Fruit fly (Drosophila melanogaster): ENCODE data around the gene NT1.
A peak's percentile ranks its signal among the peaks of the same experiment; 100 is the strongest.

NT1 gene

dm6 chr3L:4521809-4522208 lies 13.6 kb upstream of the NT1 start:
- TF ChIP-seq usp (GFP tag; optimal IDR thresholded peaks at IDR 0.05) (no peak), psq (optimal IDR thresholded peaks at IDR 0.05) (no peak), pan (optimal IDR thresholded peaks at IDR 0.05) (no peak), CG8478 (optimal IDR thresholded peaks at IDR 0.05) (no peak), EcR (GFP tag; optimal IDR thresholded peaks at IDR 0.05) (no peak), Dll (optimal IDR thresholded peaks at IDR 0.05) (no peak)

DNA sequence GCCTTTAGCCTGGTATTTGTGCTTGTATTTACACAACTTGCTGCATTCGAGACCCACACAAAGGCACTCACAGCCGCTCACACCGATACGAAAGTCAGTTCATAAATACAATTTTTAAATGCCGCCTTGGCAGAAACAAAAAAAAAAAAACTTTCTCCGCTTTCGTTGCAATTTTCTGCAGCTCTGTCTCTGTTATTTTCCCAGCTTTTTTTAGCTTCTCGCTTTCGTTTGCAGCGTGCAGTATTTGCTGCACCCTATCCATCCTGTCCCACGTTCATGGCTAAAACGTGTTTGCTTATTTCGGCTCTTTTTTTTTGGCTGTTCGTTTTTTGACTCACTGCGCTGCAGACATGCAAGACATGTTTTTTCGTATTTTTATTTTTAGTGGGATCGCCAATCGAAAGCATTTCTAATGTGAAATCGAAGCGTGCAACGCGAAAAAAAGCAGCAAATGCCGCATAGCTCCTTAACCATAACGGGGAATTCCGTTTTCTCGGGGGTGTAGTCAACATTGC lies 11.2 kb upstream of the NT1 start:
- TF ChIP-seq usp (GFP tag; optimal IDR thresholded peaks at IDR 0.05) (no peak), pan (optimal IDR thresholded peaks at IDR 0.05) (no peak), psq (optimal IDR thresholded peaks at IDR 0.05) (no peak), Dll (optimal IDR thresholded peaks at IDR 0.05) (no peak), CG8478 (optimal IDR thresholded peaks at IDR 0.05) (no peak), EcR (GFP tag; optimal IDR thresholded peaks at IDR 0.05) (no peak)

DNA sequence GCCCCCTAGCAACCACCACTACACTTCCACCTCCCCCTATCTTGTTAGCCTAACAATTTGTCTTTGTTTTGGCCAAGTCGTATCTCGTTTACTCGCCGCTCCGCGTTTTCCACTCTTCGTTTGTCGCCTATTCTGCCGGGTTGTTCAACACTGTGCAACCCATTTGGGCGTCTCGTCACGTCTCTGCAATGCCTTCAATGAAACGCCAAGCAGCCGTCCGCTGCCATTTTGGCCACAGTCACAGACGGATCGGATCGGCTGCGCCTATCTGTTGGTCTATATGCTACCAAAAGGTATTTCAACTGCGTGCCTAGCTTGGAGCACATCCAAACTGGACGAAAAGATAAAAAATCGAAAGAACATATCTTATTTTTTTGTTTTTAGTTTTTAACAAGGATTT lies 8.1 kb upstream of the NT1 start:
- no peak for TF ChIP-seq usp (GFP tag; optimal IDR thresholded peaks at IDR 0.05)
- no peak for TF ChIP-seq Dll (optimal IDR thresholded peaks at IDR 0.05)
- TF ChIP-seq pan (optimal IDR thresholded peaks at IDR 0.05), result no peak
- TF ChIP-seq CG8478 (optimal IDR thresholded peaks at IDR 0.05), result no peak
- no peak for TF ChIP-seq psq (optimal IDR thresholded peaks at IDR 0.05)
- no peak for TF ChIP-seq EcR (GFP tag; optimal IDR thresholded peaks at IDR 0.05)

DNA sequence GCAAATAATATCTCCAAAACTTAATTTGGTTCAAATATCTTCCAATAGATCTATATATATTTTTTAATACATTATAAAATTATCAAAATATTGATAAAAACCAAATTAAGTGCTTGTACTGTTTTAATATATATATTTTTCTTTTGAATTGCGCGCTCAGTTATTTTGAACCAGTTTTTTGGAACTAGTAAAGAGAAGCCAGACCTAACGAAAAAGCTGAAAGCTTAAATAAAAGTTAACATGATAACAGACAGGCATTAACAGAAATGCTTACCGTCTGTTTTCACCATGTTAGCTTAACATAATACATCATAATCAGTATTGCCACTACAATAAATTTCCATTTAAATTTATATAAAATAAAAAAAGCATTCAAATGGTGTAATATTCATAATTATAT lies 2.1 kb upstream of the NT1 start:
- TF ChIP-seq Dll (optimal IDR thresholded peaks at IDR 0.05), result no peak
- TF ChIP-seq psq (optimal IDR thresholded peaks at IDR 0.05), result no peak
- no peak for TF ChIP-seq pan (optimal IDR thresholded peaks at IDR 0.05)
- TF ChIP-seq usp (GFP tag; optimal IDR thresholded peaks at IDR 0.05), result no peak
- no peak for TF ChIP-seq EcR (GFP tag; optimal IDR thresholded peaks at IDR 0.05)
- no peak for TF ChIP-seq CG8478 (optimal IDR thresholded peaks at IDR 0.05)

DNA sequence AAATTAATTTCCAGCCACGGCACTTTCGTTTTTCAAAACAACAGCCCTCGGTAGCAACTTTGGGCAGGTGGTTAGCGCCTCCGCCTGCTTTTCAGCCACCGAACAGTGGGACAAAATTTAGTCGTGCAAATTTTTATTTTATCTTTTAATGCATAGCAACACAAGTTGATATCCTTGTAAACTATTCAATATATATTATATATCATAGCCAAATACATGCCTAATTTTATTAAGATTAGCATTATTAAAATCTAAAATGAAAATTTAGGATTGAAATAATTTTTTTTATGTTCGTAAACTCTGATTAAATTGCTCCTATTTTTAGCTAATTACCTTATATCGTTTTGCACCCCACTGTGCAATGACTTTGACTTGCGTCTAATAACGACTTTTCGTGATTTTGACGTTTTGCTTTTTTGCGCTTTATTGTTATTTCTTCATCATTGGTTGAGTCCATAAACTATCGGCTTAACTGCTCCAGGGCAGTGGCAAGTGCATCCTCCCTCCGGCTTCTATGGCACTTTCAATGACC lies 759 bp upstream of the NT1 start:
- no peak for TF ChIP-seq pan (optimal IDR thresholded peaks at IDR 0.05)
- no peak for TF ChIP-seq EcR (GFP tag; optimal IDR thresholded peaks at IDR 0.05)
- no peak for TF ChIP-seq Dll (optimal IDR thresholded peaks at IDR 0.05)
- TF ChIP-seq psq (optimal IDR thresholded peaks at IDR 0.05), result no peak
- TF ChIP-seq usp (GFP tag; optimal IDR thresholded peaks at IDR 0.05), result no peak
- no peak for TF ChIP-seq CG8478 (optimal IDR thresholded peaks at IDR 0.05)

DNA sequence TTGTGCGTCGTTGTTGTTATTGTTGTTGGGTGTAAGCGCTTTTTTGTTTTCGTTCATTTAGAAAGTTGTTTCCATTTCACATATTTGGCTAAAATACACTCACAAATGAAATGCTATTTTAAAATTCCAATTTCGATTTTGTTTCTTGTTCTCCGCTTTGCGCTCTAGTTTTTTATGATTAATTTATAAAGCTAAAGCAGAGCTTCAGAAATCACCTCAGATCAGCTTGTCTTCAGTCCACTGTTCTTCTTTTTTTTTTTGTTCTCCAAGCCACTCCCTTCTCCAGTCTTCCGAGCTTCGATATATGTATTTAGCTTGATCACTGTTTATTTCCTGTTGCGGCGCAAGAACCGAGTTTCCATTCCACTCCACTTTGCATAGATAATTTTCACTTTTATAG lies 387 bp downstream of the NT1 start:
- TF ChIP-seq CG8478 (optimal IDR thresholded peaks at IDR 0.05) (no peak), psq (optimal IDR thresholded peaks at IDR 0.05) (no peak), Dll (optimal IDR thresholded peaks at IDR 0.05) (no peak), pan (optimal IDR thresholded peaks at IDR 0.05) (no peak), usp (GFP tag; optimal IDR thresholded peaks at IDR 0.05) (no peak), EcR (GFP tag; optimal IDR thresholded peaks at IDR 0.05) (no peak)

DNA sequence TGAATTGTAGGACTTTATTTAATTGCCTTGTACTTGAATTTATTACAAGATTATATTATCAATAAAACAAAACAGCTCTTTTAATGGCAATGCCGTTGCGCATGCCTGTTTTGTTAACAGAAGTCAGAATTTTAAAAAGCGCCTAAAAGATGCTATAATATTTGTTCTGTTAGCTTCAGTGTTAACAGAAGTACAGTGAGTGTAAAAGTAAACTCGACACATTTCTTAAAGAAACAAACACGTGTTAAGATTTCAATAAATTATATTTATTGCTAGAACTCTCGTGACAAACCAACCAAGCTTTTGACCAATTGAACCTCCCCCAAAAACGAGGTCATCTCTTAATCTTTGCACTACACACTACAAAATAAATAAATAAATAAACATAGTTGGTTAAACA lies 6.8 kb downstream of the NT1 start:
- no peak for TF ChIP-seq Dll (optimal IDR thresholded peaks at IDR 0.05)
- no peak for TF ChIP-seq pan (optimal IDR thresholded peaks at IDR 0.05)
- TF ChIP-seq usp (GFP tag; optimal IDR thresholded peaks at IDR 0.05), result no peak
- TF ChIP-seq psq (optimal IDR thresholded peaks at IDR 0.05), result no peak

DNA sequence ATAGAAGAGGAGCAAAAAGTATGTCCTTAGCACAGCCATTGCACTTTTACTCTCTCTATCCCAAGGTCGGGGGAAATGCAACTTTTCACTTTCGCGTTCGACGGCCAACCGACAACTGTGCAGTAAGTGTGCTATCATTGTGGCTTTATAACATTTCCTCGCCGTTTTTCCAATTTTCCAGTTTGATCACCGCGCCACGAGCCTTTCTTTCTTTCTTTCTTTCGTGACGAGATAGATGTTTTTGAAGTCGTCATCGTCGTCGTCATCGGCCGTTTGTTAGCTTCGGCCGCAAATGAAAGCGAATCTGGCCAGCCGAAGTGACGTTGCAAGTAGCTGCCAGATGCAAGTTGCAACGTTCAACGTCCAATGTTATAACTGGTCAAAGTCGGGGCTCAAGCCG lies 7.8 kb downstream of the NT1 start, which contains the start of gene CG13720:
CG13720 (minus strand) TSS at position 101 of the 400 bp plus-strand sequence.
- TF ChIP-seq usp (GFP tag; optimal IDR thresholded peaks at IDR 0.05) (no peak), psq (optimal IDR thresholded peaks at IDR 0.05) (no peak), pan (optimal IDR thresholded peaks at IDR 0.05) (no peak), CG8478 (optimal IDR thresholded peaks at IDR 0.05) (no peak), EcR (GFP tag; optimal IDR thresholded peaks at IDR 0.05) (no peak), Dll (optimal IDR thresholded peaks at IDR 0.05) (no peak)

DNA sequence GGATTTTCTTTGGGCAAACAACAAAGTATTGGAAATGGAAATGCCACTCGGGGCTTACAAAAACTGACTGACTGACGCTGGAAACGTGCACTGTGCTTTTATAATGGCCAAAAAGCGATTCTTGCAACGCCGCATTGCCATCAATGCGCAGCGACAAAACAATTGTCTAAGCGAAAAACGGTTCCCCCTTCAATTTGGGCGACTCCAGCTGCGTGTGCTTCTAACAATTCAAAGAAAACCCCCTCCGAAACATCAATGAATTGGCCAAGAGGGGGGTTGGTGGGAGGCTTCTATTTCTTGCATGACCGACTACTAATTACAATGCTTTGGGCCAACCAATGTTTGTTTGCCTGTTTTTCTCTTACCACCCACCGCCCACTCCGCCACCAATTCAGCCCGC lies 10.6 kb downstream of the NT1 start, which contains the start of gene CG13721:
CG13721 (minus strand) TSS at position 101 of the 400 bp plus-strand sequence.
- TF ChIP-seq CG8478 (optimal IDR thresholded peaks at IDR 0.05) (no peak), EcR (GFP tag; optimal IDR thresholded peaks at IDR 0.05) (no peak), Dll (optimal IDR thresholded peaks at IDR 0.05) (no peak), usp (GFP tag; optimal IDR thresholded peaks at IDR 0.05) (no peak), pan (optimal IDR thresholded peaks at IDR 0.05) (no peak), psq (optimal IDR thresholded peaks at IDR 0.05) (no peak)

DNA sequence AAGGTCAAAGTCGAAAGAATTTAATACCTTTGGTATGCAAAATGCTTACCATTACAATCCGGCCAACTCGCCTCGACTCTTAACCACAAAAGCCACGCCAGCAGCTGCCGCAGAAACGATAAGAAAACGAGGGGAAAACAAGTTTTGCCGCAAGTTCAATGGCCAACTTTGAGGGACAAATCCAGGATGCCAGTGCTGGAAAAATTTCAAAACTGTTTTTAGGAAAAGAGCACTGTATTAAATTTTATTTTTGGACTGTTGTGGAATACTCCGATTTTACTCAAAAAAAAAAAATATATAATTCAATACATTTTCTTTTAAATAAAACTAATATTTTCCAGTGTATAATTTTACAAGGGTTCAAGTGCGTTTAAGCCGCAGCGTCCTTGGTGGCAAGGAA lies 13.6 kb downstream of the NT1 start:
- peak in 1 of 2 experiments; percentile 66 for TF ChIP-seq EcR (GFP tag; optimal IDR thresholded peaks at IDR 0.05)
- TF ChIP-seq psq (optimal IDR thresholded peaks at IDR 0.05), result no peak

DNA sequence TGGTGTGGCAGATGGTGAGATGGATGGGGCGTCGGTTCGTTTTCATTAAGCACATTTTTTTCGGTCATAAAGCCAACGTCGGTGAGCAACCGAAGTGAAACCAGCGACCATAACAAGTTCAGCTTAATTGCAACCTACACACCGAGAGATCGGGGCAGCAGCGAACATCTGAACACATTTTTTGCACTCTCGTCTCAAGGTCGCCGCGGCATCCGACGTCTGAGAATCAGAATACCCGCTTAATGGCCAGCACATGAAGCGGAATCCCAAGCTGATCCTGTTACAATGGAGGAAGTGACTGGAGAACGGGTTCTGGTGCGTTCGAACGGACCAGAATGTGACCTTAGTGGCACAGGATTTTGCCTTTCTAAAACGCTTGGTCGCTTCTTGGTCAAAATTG lies 14.6 kb downstream of the NT1 start:
- TF ChIP-seq pan (optimal IDR thresholded peaks at IDR 0.05) (no peak), usp (GFP tag; optimal IDR thresholded peaks at IDR 0.05) (no peak), CG8478 (optimal IDR thresholded peaks at IDR 0.05) (no peak), Dll (optimal IDR thresholded peaks at IDR 0.05) (no peak), EcR (GFP tag; optimal IDR thresholded peaks at IDR 0.05) (no peak), psq (optimal IDR thresholded peaks at IDR 0.05) (no peak)

- no peak for TF ChIP-seq usp (GFP tag; optimal IDR thresholded peaks at IDR 0.05)
- TF ChIP-seq CG8478 (optimal IDR thresholded peaks at IDR 0.05), result no peak
- TF ChIP-seq EcR (GFP tag; optimal IDR thresholded peaks at IDR 0.05), result no peak
- no peak for TF ChIP-seq pan (optimal IDR thresholded peaks at IDR 0.05)
- no peak for TF ChIP-seq psq (optimal IDR thresholded peaks at IDR 0.05)
- TF ChIP-seq Dll (optimal IDR thresholded peaks at IDR 0.05), result no peak
Observed at dm6 chr3L:4490702-4491243, 17.5 kb downstream of the NT1 start, which contains the start of gene CG13722. Gene CG13722, minus strand, starts transcription at chr3L:4490963.

DNA sequence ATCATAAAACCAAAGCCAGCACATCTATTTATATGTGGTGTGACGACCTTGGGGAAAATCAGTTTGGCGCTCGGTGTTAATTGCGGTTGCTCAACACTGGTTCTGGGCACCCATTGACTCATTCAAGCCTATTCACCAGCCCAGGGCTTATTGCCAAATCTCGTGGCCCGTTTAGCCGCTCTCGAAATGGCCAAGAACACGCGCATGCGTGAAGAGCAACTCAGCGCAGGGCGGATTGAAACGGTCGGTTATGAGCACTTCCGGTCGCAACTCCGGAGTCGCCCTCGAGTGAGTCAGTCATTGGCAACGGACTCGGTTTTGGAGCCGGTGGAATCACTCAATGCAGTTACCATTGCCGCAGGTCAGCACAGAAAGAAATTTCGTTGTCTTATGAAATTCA lies 18.7 kb downstream of the NT1 start:
- TF ChIP-seq pan (optimal IDR thresholded peaks at IDR 0.05) (no peak), CG8478 (optimal IDR thresholded peaks at IDR 0.05) (no peak), EcR (GFP tag; optimal IDR thresholded peaks at IDR 0.05) (no peak), Dll (optimal IDR thresholded peaks at IDR 0.05) (no peak), usp (GFP tag; optimal IDR thresholded peaks at IDR 0.05) (no peak)
